Fruit fly (Drosophila melanogaster) whole organism, embryonic: Measurements from ENCODE around the gene CG6847.

Experiments
- CG15514 ChIP-seq: fragments of 200-800 bp; sonication (Bioruptor generic); optimal IDR thresholded peaks from 3 replicates; lab custom pipeline; 2017; ENCODE audit warnings: missing biosample characterization, missing genetic modification characterization, mild to moderate bottlenecking, moderate library complexity, missing genetic modification reagents
- CG1647 ChIP-seq: fragments of 200-800 bp; sonication (Bioruptor generic); optimal IDR thresholded peaks from 3 replicates; lab custom pipeline; 2016; ENCODE audit warnings: missing biosample characterization, missing genetic modification characterization
- CG3065 ChIP-seq: fragments of 200-800 bp; sonication (Bioruptor generic); optimal IDR thresholded peaks from 2 replicates; lab custom pipeline; 2016; ENCODE audit warnings: missing biosample characterization, missing genetic modification characterization
- CG6175 ChIP-seq: fragments of 200-800 bp; sonication (Bioruptor generic); IDR thresholded peaks from 3 replicates; pipeline ENCODE4 v1.3.6; 2022; ENCODE audit warnings: missing biosample characterization, missing genetic modification characterization
- CG6854 ChIP-seq: fragments of 200-800 bp; sonication (Bioruptor generic); optimal IDR thresholded peaks from 3 replicates; lab custom pipeline; 2017; ENCODE audit warnings: missing biosample characterization, mild to moderate bottlenecking, missing genetic modification characterization
- Dref ChIP-seq: fragments of 200-800 bp; sonication (Bioruptor generic); IDR thresholded peaks from 2 replicates; pipeline ENCODE4 v1.3.6; 2022; ENCODE audit warnings: missing biosample characterization, missing genetic modification characterization
- HmgZ ChIP-seq: fragments of 200-800 bp; sonication (Bioruptor generic); optimal IDR thresholded peaks from 2 replicates; lab custom pipeline; 2018; ENCODE audit warnings: missing biosample characterization, mild to moderate bottlenecking, missing genetic modification characterization
- Lpt ChIP-seq: fragments of >200 bp; optimal IDR thresholded peaks from 2 replicates; lab custom pipeline; 2018; ENCODE audit warnings: missing biosample characterization, missing genetic modification characterization
- Sry-δ ChIP-seq: fragments of 200-800 bp; sonication (Bioruptor generic); optimal IDR thresholded peaks from 2 replicates; lab custom pipeline; 2016; ENCODE audit warnings: missing biosample characterization, missing genetic modification characterization
- caup ChIP-seq: fragments of 200-800 bp; sonication (Bioruptor generic); optimal IDR thresholded peaks from 3 replicates; lab custom pipeline; 2017; ENCODE audit warnings: missing biosample characterization, mild to moderate bottlenecking, missing genetic modification characterization, moderate library complexity; ENCODE audit not compliant: severe bottlenecking
- dmrt11E ChIP-seq: fragments of 200-800 bp; sonication (Bioruptor generic); optimal IDR thresholded peaks from 3 replicates; lab custom pipeline; 2018; ENCODE audit warnings: missing biosample characterization, mild to moderate bottlenecking, missing genetic modification characterization, moderate library complexity
- grn ChIP-seq: fragments of 200-800 bp; sonication (Bioruptor generic); optimal IDR thresholded peaks from 3 replicates; lab custom pipeline; 2017; ENCODE audit warnings: missing biosample characterization, missing genetic modification characterization
- ranshi ChIP-seq: fragments of 200-800 bp; sonication (Bioruptor generic); IDR thresholded peaks from 2 replicates; pipeline ENCODE4 v1.3.6; 2022; ENCODE audit warnings: missing biosample characterization, missing genetic modification characterization
- usp ChIP-seq: fragments of >200 bp; optimal IDR thresholded peaks from 2 replicates; lab custom pipeline; 2017; ENCODE audit warnings: missing biosample characterization, missing genetic modification characterization

- no peak for TF ChIP-seq ranshi (GFP tag; lab: Robert Waterston, UW)
- TF ChIP-seq Lpt, result no peak
- TF ChIP-seq usp (GFP tag; lab: Kevin White, UChicago), result no peak
- TF ChIP-seq CG6854 (GFP tag; lab: Kevin White, UChicago), result no peak
- no peak for TF ChIP-seq CG1647
- no peak for TF ChIP-seq grn
- no peak for TF ChIP-seq caup (GFP tag; lab: Kevin White, UChicago)
- no peak for TF ChIP-seq CG6175 (GFP tag; lab: Robert Waterston, UW)
- peak; percentile 40 for TF ChIP-seq CG15514
- peak; percentile 34 for TF ChIP-seq Sry-δ (GFP tag; lab: Kevin White, UChicago)
- TF ChIP-seq Dref, result peak; percentile 58
- TF ChIP-seq dmrt11E, result no peak
- no peak for TF ChIP-seq HmgZ (tag; lab: Kevin White, UChicago)
- no peak for TF ChIP-seq CG3065 (GFP tag; lab: Kevin White, UChicago)
Observed at dm6 chrX:17907184-17908006, 3.9 kb upstream of the CG6847 start, which contains the start of the genes CG7772 and Vps4.
